Fruit fly (Drosophila melanogaster) whole organism, embryonic: Measurements from ENCODE around the gene RhoGAP18B.

Source experiments
- BtbVII ChIP-seq: fragments of 200-800 bp; sonication (Bioruptor generic); optimal IDR thresholded peaks from 3 replicates; lab custom pipeline; 2017; ENCODE audit warnings: missing biosample characterization, mild to moderate bottlenecking, missing genetic modification characterization
- CG10366 ChIP-seq: fragments of 200-800 bp; sonication (Bioruptor generic); IDR thresholded peaks from 2 replicates; pipeline ENCODE4 v1.3.6; 2022; ENCODE audit warnings: missing biosample characterization, missing genetic modification characterization
- CG10979 ChIP-seq: fragments of 200-800 bp; sonication (Bioruptor generic); optimal IDR thresholded peaks from 2 replicates; lab custom pipeline; 2018; ENCODE audit warnings: missing biosample characterization, mild to moderate bottlenecking, missing genetic modification characterization, moderate library complexity
- CG14965 ChIP-seq: fragments of 200-800 bp; sonication (Bioruptor generic); optimal IDR thresholded peaks from 2 replicates; lab custom pipeline; 2016; ENCODE audit warnings: missing biosample characterization, missing genetic modification characterization, borderline replicate concordance
- CG1647 ChIP-seq: fragments of 200-800 bp; sonication (Bioruptor generic); optimal IDR thresholded peaks from 3 replicates; lab custom pipeline; 2016; ENCODE audit warnings: missing biosample characterization, missing genetic modification characterization
- CG17186 ChIP-seq: fragments of 200-800 bp; sonication (Bioruptor generic); optimal IDR thresholded peaks from 3 replicates; lab custom pipeline; 2017; ENCODE audit warnings: missing biosample characterization, missing genetic modification reagents, missing genetic modification characterization
- CG17328 ChIP-seq: fragments of 200-800 bp; sonication (Bioruptor generic); IDR thresholded peaks from 2 replicates; pipeline ENCODE4 v1.3.6; 2022; ENCODE audit warnings: missing biosample characterization, missing genetic modification characterization
- CG17802 ChIP-seq: fragments of 200-800 bp; sonication (Bioruptor generic); optimal IDR thresholded peaks from 2 replicates; lab custom pipeline; 2018; ENCODE audit warnings: missing biosample characterization, mild to moderate bottlenecking, missing genetic modification characterization, moderate library complexity
- CG18476 ChIP-seq: fragments of 200-800 bp; sonication (Bioruptor generic); optimal IDR thresholded peaks from 2 replicates; lab custom pipeline; 2016; ENCODE audit warnings: missing biosample characterization, mild to moderate bottlenecking, missing genetic modification characterization
- CG2199 ChIP-seq: fragments of 200-800 bp; sonication (Bioruptor generic); IDR thresholded peaks from 3 replicates; pipeline ENCODE4 v1.3.6; 2022; ENCODE audit warnings: missing biosample characterization, missing genetic modification characterization
- CG2889 ChIP-seq: fragments of 200-800 bp; sonication (Bioruptor generic); IDR thresholded peaks from 3 replicates; pipeline ENCODE4 v1.3.6; 2022; ENCODE audit warnings: missing biosample characterization, missing genetic modification characterization
- CG34422 ChIP-seq: fragments of 200-800 bp; sonication (Bioruptor generic); IDR thresholded peaks from 3 replicates; pipeline ENCODE4 v1.3.6; 2022; ENCODE audit warnings: missing biosample characterization, missing genetic modification characterization
- CG4404 ChIP-seq: fragments of 200-800 bp; sonication (Bioruptor generic); IDR thresholded peaks from 2 replicates; pipeline ENCODE4 v1.3.6; 2022; ENCODE audit warnings: missing biosample characterization, missing genetic modification characterization
- CG4730 ChIP-seq: fragments of 200-800 bp; sonication (Bioruptor generic); IDR thresholded peaks from 2 replicates; pipeline ENCODE4 v1.3.6; 2022; ENCODE audit warnings: missing biosample characterization, missing genetic modification characterization
- CG6791 ChIP-seq: fragments of 200-800 bp; sonication (Bioruptor generic); IDR thresholded peaks from 3 replicates; pipeline ENCODE4 v1.3.6; 2022; ENCODE audit warnings: missing biosample characterization, missing genetic modification characterization; ENCODE audit not compliant: partially characterized antibody
- CG7372 ChIP-seq: fragments of 200-800 bp; sonication (Bioruptor generic); IDR thresholded peaks from 2 replicates; pipeline ENCODE4 v1.3.6; 2022; ENCODE audit warnings: missing biosample characterization, missing genetic modification characterization
- CG7987 ChIP-seq: fragments of 200-800 bp; sonication (Bioruptor generic); optimal IDR thresholded peaks from 2 replicates; lab custom pipeline; 2018; ENCODE audit warnings: missing biosample characterization, mild to moderate bottlenecking, missing genetic modification characterization, moderate library complexity
- CG8924 ChIP-seq: fragments of 200-800 bp; optimal IDR thresholded peaks from 3 replicates; lab custom pipeline; 2019; ENCODE audit warnings: missing biosample characterization, mild to moderate bottlenecking, missing genetic modification characterization, moderate library complexity
- CG9727 ChIP-seq: fragments of 200-800 bp; sonication (Bioruptor generic); optimal IDR thresholded peaks from 3 replicates; lab custom pipeline; 2017; ENCODE audit warnings: missing biosample characterization, mild to moderate bottlenecking, missing genetic modification characterization
- CG9817 ChIP-seq: fragments of 200-800 bp; sonication (Bioruptor generic); optimal IDR thresholded peaks from 2 replicates; lab custom pipeline; 2018; ENCODE audit warnings: missing biosample characterization, mild to moderate bottlenecking, missing genetic modification characterization, moderate library complexity
- CoRest ChIP-seq: fragments of 200-800 bp; sonication (Bioruptor generic); optimal IDR thresholded peaks from 3 replicates; lab custom pipeline; 2018; ENCODE audit warnings: missing biosample characterization, mild to moderate bottlenecking, missing genetic modification characterization, moderate library complexity
- Dref ChIP-seq: fragments of 200-800 bp; sonication (Bioruptor generic); IDR thresholded peaks from 2 replicates; pipeline ENCODE4 v1.3.6; 2022; ENCODE audit warnings: missing biosample characterization, missing genetic modification characterization
- E2f1 ChIP-seq: fragments of 200-800 bp; sonication (Bioruptor generic); IDR thresholded peaks from 2 replicates; pipeline ENCODE4 v1.3.6; 2022; ENCODE audit warnings: missing biosample characterization, missing genetic modification characterization
- Gug ChIP-seq: fragments of 200-800 bp; sonication (Bioruptor generic); IDR thresholded peaks from 4 replicates; pipeline ENCODE4 v1.3.6; 2022; ENCODE audit warnings: missing biosample characterization, missing genetic modification characterization
- HLH4C ChIP-seq: fragments of 200-800 bp; sonication (Bioruptor generic); IDR thresholded peaks from 3 replicates; pipeline ENCODE4 v1.3.6; 2022; ENCODE audit warnings: missing biosample characterization, missing genetic modification characterization; ENCODE audit not compliant: partially characterized antibody
- MBD-R2 ChIP-seq: fragments of 200-800 bp; sonication (Bioruptor generic); IDR thresholded peaks from 2 replicates; pipeline ENCODE4 v1.3.6; 2022; ENCODE audit warnings: missing biosample characterization, missing genetic modification characterization
- Mrtf ChIP-seq: fragments of 200-800 bp; sonication (Bioruptor generic); IDR thresholded peaks from 3 replicates; pipeline ENCODE4 v1.3.6; 2022; ENCODE audit warnings: missing biosample characterization, missing genetic modification characterization
- NFAT ChIP-seq: fragments of 200-800 bp; sonication (Bioruptor generic); IDR thresholded peaks from 2 replicates; pipeline ENCODE4 v1.3.6; 2022; ENCODE audit warnings: missing biosample characterization, missing genetic modification characterization
- Nf-YC ChIP-seq: fragments of 200-800 bp; optimal IDR thresholded peaks from 3 replicates; lab custom pipeline; 2019; ENCODE audit warnings: missing biosample characterization, mild to moderate bottlenecking, missing genetic modification characterization, moderate library complexity
- bcd ChIP-seq: fragments of 200-800 bp; sonication (Bioruptor generic); optimal IDR thresholded peaks from 2 replicates; lab custom pipeline; 2017; ENCODE audit warnings: missing biosample characterization, mild to moderate bottlenecking, missing genetic modification characterization
- bigmax ChIP-seq: fragments of 200-800 bp; sonication (Bioruptor generic); optimal IDR thresholded peaks from 2 replicates; lab custom pipeline; 2018; ENCODE audit warnings: missing biosample characterization, mild to moderate bottlenecking, missing genetic modification characterization
- cas ChIP-seq: fragments of 200-800 bp; sonication (Bioruptor generic); IDR thresholded peaks from 2 replicates; pipeline ENCODE4 v1.3.6; 2022; ENCODE audit warnings: missing biosample characterization, missing genetic modification characterization
- dimm ChIP-seq: fragments of 200-800 bp; sonication (Bioruptor generic); IDR thresholded peaks from 2 replicates; pipeline ENCODE4 v1.3.6; 2022; ENCODE audit warnings: missing biosample characterization, missing genetic modification characterization
- emc ChIP-seq: fragments of 200-800 bp; sonication (Bioruptor generic); optimal IDR thresholded peaks from 2 replicates; lab custom pipeline; 2016; ENCODE audit warnings: missing biosample characterization, missing genetic modification characterization
- en ChIP-seq: fragments of 200-800 bp; sonication (Bioruptor generic); optimal IDR thresholded peaks from 2 replicates; lab custom pipeline; 2016; ENCODE audit warnings: missing biosample characterization, missing genetic modification characterization
- fd102C ChIP-seq: fragments of 200-800 bp; sonication (Bioruptor generic); optimal IDR thresholded peaks from 2 replicates; lab custom pipeline; 2018; ENCODE audit warnings: missing biosample characterization, mild to moderate bottlenecking, missing genetic modification characterization, moderate library complexity
- gro ChIP-seq: fragments of 200-800 bp; sonication (Bioruptor generic); optimal IDR thresholded peaks from 2 replicates; lab custom pipeline; 2016; ENCODE audit warnings: missing biosample characterization, missing genetic modification characterization
- gt ChIP-seq: fragments of 200-800 bp; sonication (Bioruptor generic); IDR thresholded peaks from 2 replicates; pipeline ENCODE4 v1.3.6; 2022; ENCODE audit warnings: missing biosample characterization, missing genetic modification characterization
- insv ChIP-seq, 2 experiments: fragments of 200-800 bp; sonication (Bioruptor generic); optimal IDR thresholded peaks; 3 replicates each; lab custom pipeline; 2016 to 2018; ENCODE audit warnings: missing biosample characterization in 2 of 2, missing genetic modification characterization in 2 of 2
- jigr1 ChIP-seq: fragments of 200-800 bp; sonication (Bioruptor generic); IDR thresholded peaks from 3 replicates; pipeline ENCODE4 v1.3.6; 2022; ENCODE audit warnings: missing biosample characterization, missing genetic modification characterization
- kni ChIP-seq: fragments of 200-800 bp; sonication (Bioruptor generic); optimal IDR thresholded peaks from 3 replicates; lab custom pipeline; 2017; ENCODE audit warnings: mild to moderate bottlenecking, missing biosample characterization, missing genetic modification reagents, missing genetic modification characterization
- maf-S ChIP-seq: fragments of 200-800 bp; sonication (Bioruptor generic); optimal IDR thresholded peaks from 2 replicates; lab custom pipeline; 2016; ENCODE audit warnings: missing biosample characterization, missing genetic modification characterization
- nerfin-1 ChIP-seq: fragments of 200-800 bp; sonication (Bioruptor generic); optimal IDR thresholded peaks from 3 replicates; lab custom pipeline; 2019; ENCODE audit warnings: missing biosample characterization, mild to moderate bottlenecking, missing genetic modification characterization, moderate library complexity
- pita ChIP-seq: fragments of 200-800 bp; sonication (Bioruptor generic); optimal IDR thresholded peaks from 2 replicates; lab custom pipeline; 2017; ENCODE audit warnings: missing biosample characterization, mild to moderate bottlenecking, missing genetic modification characterization
- scrt ChIP-seq: fragments of 200-800 bp; sonication (Bioruptor generic); optimal IDR thresholded peaks from 2 replicates; lab custom pipeline; 2018; ENCODE audit warnings: missing biosample characterization, mild to moderate bottlenecking, missing genetic modification characterization, moderate library complexity
- sens-2 ChIP-seq: fragments of 200-800 bp; sonication (Bioruptor generic); IDR thresholded peaks from 2 replicates; pipeline ENCODE4 v1.3.6; 2022; ENCODE audit warnings: missing biosample characterization, missing genetic modification characterization
- sim ChIP-seq: fragments of 200-800 bp; sonication (Bioruptor generic); IDR thresholded peaks from 2 replicates; pipeline ENCODE4 v1.3.6; 2022; ENCODE audit warnings: missing biosample characterization, missing genetic modification characterization
- so ChIP-seq: fragments of 200-800 bp; sonication (Bioruptor generic); IDR thresholded peaks from 3 replicates; pipeline ENCODE4 v1.3.6; 2022; ENCODE audit warnings: missing biosample characterization, missing genetic modification characterization
- tgo ChIP-seq: fragments of 200-800 bp; sonication (Bioruptor generic); IDR thresholded peaks from 3 replicates; pipeline ENCODE4 v1.3.6; 2022; ENCODE audit warnings: missing biosample characterization, missing genetic modification characterization
- vfl ChIP-seq: fragments of 200-800 bp; sonication (Bioruptor generic); optimal IDR thresholded peaks from 2 replicates; lab custom pipeline; 2016; ENCODE audit warnings: missing biosample characterization, missing genetic modification characterization
- vvl ChIP-seq: fragments of 200-800 bp; sonication (Bioruptor generic); IDR thresholded peaks from 2 replicates; pipeline ENCODE4 v1.3.6; 2022; ENCODE audit warnings: missing biosample characterization, missing genetic modification characterization
- zfh1 ChIP-seq: fragments of 200-800 bp; sonication (Bioruptor generic); IDR thresholded peaks from 3 replicates; pipeline ENCODE4 v1.3.6; 2022; ENCODE audit warnings: missing biosample characterization, missing genetic modification characterization

RhoGAP18B gene

DNA sequence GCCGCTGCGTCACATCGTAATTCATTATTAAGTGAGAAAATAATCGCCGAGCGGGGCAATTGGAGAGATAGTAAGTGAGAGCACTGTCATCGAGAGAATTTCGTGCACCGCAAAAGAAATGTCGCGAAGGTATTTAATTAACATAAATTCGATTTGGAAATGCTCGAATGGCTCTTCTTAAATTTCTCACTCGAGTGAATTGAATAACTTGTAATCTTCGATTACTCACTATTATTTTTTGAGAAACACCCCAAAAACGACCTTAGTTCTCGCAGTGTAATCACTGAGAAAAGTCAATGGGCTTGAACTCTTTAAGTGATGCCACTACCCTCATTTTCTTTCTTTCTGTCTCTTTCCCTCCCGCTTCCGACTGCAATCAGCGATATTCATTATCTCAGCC is 11.9 kb downstream of the RhoGAP18B start (continued):
- TF ChIP-seq Mrtf (GFP tag; lab: Robert Waterston, UW) (peak; percentile 72), insv (GFP tag; optimal IDR thresholded peaks at IDR 0.05; lab: Kevin White, UChicago) (no peak), CG9817 (tag; lab: Kevin White, UChicago) (peak; percentile 35), CG2199 (GFP tag; lab: Robert Waterston, UW) (peak; percentile 85; the same call in 1 of the 3 replicates), CG4730 (GFP tag; lab: Robert Waterston, UW) (peak; percentile 67), dimm (peak; percentile 68), scrt (GFP tag; lab: Kevin White, UChicago) (peak; percentile 46), CG34422 (GFP tag; lab: Robert Waterston, UW) (peak; percentile 73; the same call in 2 of the 3 replicates), CG1647 (peak; percentile 55), en (GFP tag; lab: Kevin White, UChicago) (peak; percentile 68), Nf-YC (tag; lab: Kevin White, UChicago) (no peak), MBD-R2 (GFP tag; lab: Robert Waterston, UW) (peak; percentile 41; the same call in 1 of the 2 replicates), CG10366 (GFP tag; lab: Robert Waterston, UW) (peak; percentile 74), CG4404 (GFP tag; lab: Robert Waterston, UW) (peak; percentile 88), HLH4C (no peak), so (GFP tag; lab: Robert Waterston, UW) (peak; percentile 77; the same call in 2 of the 3 replicates), fd102C (peak; percentile 84), zfh1 (GFP tag; lab: Robert Waterston, UW) (peak; percentile 95), CG10979 (peak; percentile 96), bcd (GFP tag; lab: Kevin White, UChicago) (peak; percentile 80), vvl (GFP tag; lab: Robert Waterston, UW) (peak; percentile 95), gt (GFP tag; lab: Robert Waterston, UW) (peak; percentile 84), CG9727 (GFP tag; lab: Kevin White, UChicago) (peak; percentile 94), Dref (no peak), CG17802 (peak; percentile 75), gro (peak; percentile 58), CG17328 (GFP tag; lab: Robert Waterston, UW) (peak; percentile 95), pita (GFP tag; lab: Kevin White, UChicago) (no peak), Gug (GFP tag; lab: Robert Waterston, UW) (peak; percentile 74; the same call in 3 of the 4 replicates), tgo (GFP tag; lab: Robert Waterston, UW) (peak; percentile 78), jigr1 (GFP tag; lab: Robert Waterston, UW) (peak; percentile 62), BtbVII (GFP tag; lab: Kevin White, UChicago) (no peak), maf-S (peak; percentile 73), CG7372 (GFP tag; lab: Robert Waterston, UW) (peak; percentile 56; the same call in 1 of the 2 replicates), nerfin-1 (tag; lab: Kevin White, UChicago) (peak; percentile 83), CG2889 (GFP tag; lab: Robert Waterston, UW) (peak; percentile 61; the same call in 1 of the 3 replicates), sim (peak; percentile 88), sens-2 (GFP tag; lab: Robert Waterston, UW) (peak; percentile 81), E2f1 (peak; percentile 79), emc (GFP tag; lab: Kevin White, UChicago) (peak; percentile 38), kni (GFP tag; lab: Kevin White, UChicago) (peak; percentile 0), vfl (no peak), CG6791 (GFP tag; lab: Robert Waterston, UW) (no peak), bigmax (GFP tag; lab: Kevin White, UChicago) (no peak), CG17186 (GFP tag; lab: Kevin White, UChicago) (peak; percentile 67), NFAT (GFP tag; lab: Robert Waterston, UW) (no peak), CoRest (tag; lab: Kevin White, UChicago) (peak; percentile 83), CG14965 (peak; percentile 43), CG8924 (tag; lab: Kevin White, UChicago) (peak; percentile 91), CG7987 (peak; percentile 42), CG18476 (GFP tag; lab: Kevin White, UChicago) (peak; percentile 65), cas (GFP tag; lab: Robert Waterston, UW) (no peak)
